Fruit fly (Drosophila melanogaster): ENCODE measurements around the gene TfIIEbeta.

TfIIEbeta gene

DNA sequence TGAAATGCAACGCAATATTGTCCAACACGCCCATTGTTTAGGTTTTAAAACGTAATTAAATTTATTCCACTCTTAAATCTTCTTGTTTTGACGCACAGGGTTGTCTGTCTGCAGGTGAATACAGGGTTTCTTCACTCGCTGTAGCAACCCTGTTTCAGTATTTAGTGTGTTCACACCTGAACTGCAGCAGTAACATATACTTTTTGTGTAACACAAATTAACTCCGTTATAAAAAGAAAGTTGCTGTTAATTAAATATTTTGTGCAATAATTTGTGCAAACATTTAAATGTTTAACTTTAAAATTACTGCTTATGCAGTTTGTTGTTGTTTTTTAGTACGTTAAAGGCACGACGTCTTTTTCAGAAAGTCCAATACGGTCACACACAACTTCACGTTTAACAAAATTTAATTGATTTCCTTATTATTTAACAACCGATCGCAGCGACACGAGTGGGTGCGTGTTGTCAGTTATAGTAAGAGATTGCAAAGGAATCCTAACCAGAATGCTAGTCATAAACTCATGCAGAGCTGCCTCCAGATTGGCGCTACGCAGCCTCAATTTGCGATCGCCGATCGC is 5.4 kb downstream of the TfIIEbeta start, which contains the start of the genes CG15012 and Fdx2 (continued):
- TF ChIP-seq D19B (GFP tag; optimal IDR thresholded peaks at IDR 0.05) = no peak
- TF ChIP-seq Ets97D (GFP tag; optimal IDR thresholded peaks at IDR 0.05) = peak; percentile 71
- TF ChIP-seq CG13775 (GFP tag; optimal IDR thresholded peaks at IDR 0.05) = peak; percentile 24
- TF ChIP-seq CG1602 (GFP tag; optimal IDR thresholded peaks at IDR 0.05) = no peak
- TF ChIP-seq CG17802 (tag; optimal IDR thresholded peaks at IDR 0.05) = peak; percentile 88
- TF ChIP-seq sens-2 (GFP tag; IDR thresholded peaks at IDR 0.05) = no peak
- peak; percentile 46 for TF ChIP-seq Lhr (GFP tag; optimal IDR thresholded peaks at IDR 0.05)
- TF ChIP-seq ranshi (GFP tag; IDR thresholded peaks at IDR 0.05) = no peak
- TF ChIP-seq CG7357 (GFP tag; IDR thresholded peaks at IDR 0.05) = peak; percentile 98
- peak; percentile 88 for TF ChIP-seq Med (GFP tag)
- TF ChIP-seq Hr39 (optimal IDR thresholded peaks at IDR 0.05) = no peak
- TF ChIP-seq CG14050 (GFP tag; IDR thresholded peaks at IDR 0.05) = no peak
- peak; percentile 3 for TF ChIP-seq Deaf1 (tag; optimal IDR thresholded peaks at IDR 0.05)
- TF ChIP-seq CG10431 (GFP tag; optimal IDR thresholded peaks at IDR 0.05) = no peak
- peak; percentile 57 for TF ChIP-seq CG12391 (tag; optimal IDR thresholded peaks at IDR 0.05)
- TF ChIP-seq Poxn (GFP tag; IDR thresholded peaks at IDR 0.05) = no peak

- TF ChIP-seq CG17802 (tag; optimal IDR thresholded peaks at IDR 0.05) (no peak), Sox100B (GFP tag; optimal IDR thresholded peaks at IDR 0.05) (no peak), ttk (GFP tag; IDR thresholded peaks at IDR 0.05) (no peak), Med (GFP tag) (peak; percentile 72), sens (GFP tag) (peak; percentile 72), br (optimal IDR thresholded peaks at IDR 0.05) (no peak)
Observed at dm6 chr3L:4293304-4293703, 6.5 kb downstream of the TfIIEbeta start.

dm6 chr3L:4293711-4294110 is 6.9 kb downstream of the TfIIEbeta start:
- TF ChIP-seq Pdp1 (GFP tag; optimal IDR thresholded peaks at IDR 0.05) (peak in 1 of 2 experiments; percentile 22), CG12659 (GFP tag; optimal IDR thresholded peaks at IDR 0.05) (no peak), sug (tag; optimal IDR thresholded peaks at IDR 0.05) (peak; percentile 95), peb (GFP tag; IDR thresholded peaks at IDR 0.05) (no peak), CG18619 (GFP tag; optimal IDR thresholded peaks at IDR 0.05) (no peak), CG8359 (GFP tag; optimal IDR thresholded peaks at IDR 0.05; ENCODE audit: borderline replicate concordance) (no peak), CG10462 (GFP tag; optimal IDR thresholded peaks at IDR 0.05) (no peak), CG15696 (tag; optimal IDR thresholded peaks at IDR 0.05) (no peak), chinmo (GFP tag; IDR thresholded peaks at IDR 0.05; ENCODE audit: partially characterized antibody) (0 out of 4 replicates have a peak, but pooled peaks have one; percentile 43), grn (GFP tag; optimal IDR thresholded peaks at IDR 0.05) (peak; percentile 35), salm (tag; optimal IDR thresholded peaks at IDR 0.05) (peak; percentile 18), mirr (GFP tag; optimal IDR thresholded peaks at IDR 0.05) (peak; percentile 5), CG34376 (GFP tag; optimal IDR thresholded peaks at IDR 0.05) (peak; percentile 24), Dbx (GFP tag; IDR thresholded peaks at IDR 0.05) (no peak), exex (tag; optimal IDR thresholded peaks at IDR 0.05) (peak; percentile 69), jumu (GFP tag; optimal IDR thresholded peaks at IDR 0.05) (no peak), CG9876 (GFP tag; optimal IDR thresholded peaks at IDR 0.05) (no peak), Opbp (GFP tag; IDR thresholded peaks at IDR 0.05; ENCODE audit: partially characterized antibody) (no peak), HLHmδ (GFP tag; optimal IDR thresholded peaks at IDR 0.05) (no peak), kni (GFP tag; optimal IDR thresholded peaks at IDR 0.05) (no peak), Dek (tag; optimal IDR thresholded peaks at IDR 0.05) (peak; percentile 1)
